Worm (Caenorhabditis elegans) whole organism, L4 larva: ENCODE results near the gene rpl-36.
A peak's percentile ranks its signal among the peaks of the same experiment; 100 is the strongest.

ENCODE experiments used
- F37D6.2 ChIP-seq: sonication (generic microtip); optimal IDR thresholded peaks from 2 replicates; lab custom pipeline; 2016; ENCODE audit warnings: mild to moderate bottlenecking, missing genetic modification characterization, missing compliant biosample characterization
- T20F7.1 ChIP-seq: fragments of 200-800 bp; sonication (Bioruptor generic); optimal IDR thresholded peaks from 2 replicates; lab custom pipeline; 2018; ENCODE audit warnings: mild to moderate bottlenecking, missing genetic modification characterization, missing compliant biosample characterization
- Y5F2A.4 ChIP-seq: fragments of 200-800 bp; sonication (Bioruptor generic); optimal IDR thresholded peaks from 2 replicates; lab custom pipeline; 2018; ENCODE audit warnings: mild to moderate bottlenecking, missing genetic modification characterization, missing compliant biosample characterization
- ZK337.2 ChIP-seq: fragments of 200-800 bp; sonication (Bioruptor generic); IDR thresholded peaks from 2 replicates; pipeline ENCODE4 v1.3.6; 2022; ENCODE audit warnings: missing genetic modification reagents, missing genetic modification characterization, missing compliant biosample characterization
- aha-1 ChIP-seq: fragments of 150-350 bp; peaks from one replicate; lab custom pipeline; 2014; ENCODE audit warnings: missing biosample characterization, missing genetic modification characterization
- aly-2 ChIP-seq: sonication (generic microtip); optimal IDR thresholded peaks from 2 replicates; lab custom pipeline; 2018; ENCODE audit warnings: missing biosample characterization, missing genetic modification characterization
- ama-1 ChIP-seq: fragments of 150-350 bp; optimal IDR thresholded peaks from 2 replicates; lab custom pipeline; 2014; ENCODE audit warnings: inconsistent platforms, mixed read lengths
- ceh-20 ChIP-seq: fragments of 200-800 bp; sonication (Bioruptor generic); IDR thresholded peaks from 2 replicates; pipeline ENCODE4 v1.3.6; 2022; ENCODE audit warnings: missing genetic modification reagents, missing genetic modification characterization, missing compliant biosample characterization
- ceh-32 ChIP-seq: sonication (generic microtip); optimal IDR thresholded peaks from 2 replicates; lab custom pipeline; 2016; ENCODE audit warnings: mild to moderate bottlenecking, missing genetic modification characterization, missing compliant biosample characterization; ENCODE audit not compliant: poor library complexity
- ceh-82 ChIP-seq: sonication (generic microtip); optimal IDR thresholded peaks from 2 replicates; lab custom pipeline; 2017; ENCODE audit warnings: missing biosample characterization, missing genetic modification characterization
- daf-16 ChIP-seq, 3 experiments: sonication (generic microtip); optimal IDR thresholded peaks; 2 replicates each; lab custom pipeline; 2016 to 2017; ENCODE audit warnings: missing genetic modification characterization in 3 of 3, missing genetic modification reagents in 3 of 3, mild to moderate bottlenecking in 2 of 3, missing compliant biosample characterization in 2 of 3, missing biosample characterization in 1 of 3, moderate library complexity in 1 of 3
- dmd-9 ChIP-seq: fragments of 200-800 bp; sonication (Bioruptor generic); IDR thresholded peaks from 2 replicates; pipeline ENCODE4 v1.3.6; 2022; ENCODE audit warnings: missing genetic modification reagents, missing genetic modification characterization, missing compliant biosample characterization
- dpl-1 ChIP-seq: fragments of 150-350 bp; optimal IDR thresholded peaks from 2 replicates; lab custom pipeline; 2014; ENCODE audit warnings: missing biosample characterization, missing genetic modification reagents, missing genetic modification characterization
- dve-1 ChIP-seq: sonication (generic microtip); optimal IDR thresholded peaks from 2 replicates; lab custom pipeline; 2017; ENCODE audit warnings: antibody characterized with exemption, mild to moderate bottlenecking, missing genetic modification characterization, missing compliant biosample characterization; ENCODE audit not compliant: insufficient read depth
- egl-43 ChIP-seq: fragments of 200-800 bp; sonication (Bioruptor generic); IDR thresholded peaks from 2 replicates; pipeline ENCODE4 v1.3.6; 2022; ENCODE audit warnings: missing genetic modification reagents, missing genetic modification characterization, missing compliant biosample characterization
- fkh-10 ChIP-seq: fragments of 150-350 bp; optimal IDR thresholded peaks from 2 replicates; lab custom pipeline; 2014; ENCODE audit warnings: missing biosample characterization, missing genetic modification reagents, missing genetic modification characterization
- hif-1 ChIP-seq, 2 experiments: sonication (generic microtip); optimal IDR thresholded peaks; 2 replicates each; lab custom pipeline; 2016 to 2017; ENCODE audit warnings: missing compliant biosample characterization in 2 of 2, missing genetic modification characterization in 2 of 2, missing genetic modification reagents in 2 of 2, missing genotype in 2 of 2, mild to moderate bottlenecking in 1 of 2
- hlh-11 ChIP-seq: fragments of 200-800 bp; sonication (Bioruptor generic); optimal IDR thresholded peaks from 2 replicates; lab custom pipeline; 2018; ENCODE audit warnings: mild to moderate bottlenecking, missing genetic modification characterization, missing compliant biosample characterization
- hlh-30 ChIP-seq: sonication (generic microtip); optimal IDR thresholded peaks from 2 replicates; lab custom pipeline; 2017; ENCODE audit warnings: antibody characterized with exemption, mild to moderate bottlenecking, missing genetic modification characterization, missing compliant biosample characterization; ENCODE audit not compliant: insufficient read depth
- lin-13 ChIP-seq: fragments of 150-350 bp; optimal IDR thresholded peaks from 2 replicates; lab custom pipeline; 2014; ENCODE audit warnings: missing biosample characterization, missing genetic modification reagents, missing genetic modification characterization
- lin-38 ChIP-seq: fragments of 200-800 bp; sonication (Bioruptor generic); IDR thresholded peaks from 2 replicates; pipeline ENCODE4 v1.3.6; 2022; ENCODE audit warnings: missing genetic modification reagents, missing genetic modification characterization, missing compliant biosample characterization
- lsy-2 ChIP-seq, 2 experiments: fragments of 150-350 bp in 1 of 2; sonication (generic microtip) in 1 of 2; optimal IDR thresholded peaks; 2 replicates each; lab custom pipeline; 2014 to 2017; ENCODE audit warnings: missing biosample characterization in 2 of 2, missing genetic modification characterization in 2 of 2
- madf-5 ChIP-seq, 2 experiments: fragments of 200-800 bp; sonication (Bioruptor generic); IDR thresholded peaks; 2 replicates each; pipeline ENCODE4 v1.3.6; 2022; ENCODE audit warnings: missing compliant biosample characterization in 2 of 2, missing genetic modification characterization in 2 of 2
- madf-9 ChIP-seq: fragments of 200-800 bp; sonication (Bioruptor generic); conservative IDR thresholded peaks from 2 replicates; pipeline ENCODE4 v1.3.6; 2022; ENCODE audit warnings: missing genetic modification reagents, missing genetic modification characterization, missing compliant biosample characterization
- mep-1 ChIP-seq: fragments of 150-350 bp; sonication (generic microtip); optimal IDR thresholded peaks from 3 replicates; lab custom pipeline; 2014; ENCODE audit warnings: missing biosample characterization, missing genetic modification characterization
- mes-2 ChIP-seq: sonication (generic microtip); optimal IDR thresholded peaks from 2 replicates; lab custom pipeline; 2016; ENCODE audit warnings: missing genotype, mild to moderate bottlenecking, missing genetic modification characterization, missing compliant biosample characterization; ENCODE audit not compliant: poor library complexity, severe bottlenecking
- nhr-102 ChIP-seq: sonication (generic microtip); optimal IDR thresholded peaks from 2 replicates; lab custom pipeline; 2016; ENCODE audit warnings: mild to moderate bottlenecking, missing genetic modification characterization, moderate library complexity, missing compliant biosample characterization
- nhr-11 ChIP-seq: fragments of 150-350 bp; optimal IDR thresholded peaks from 2 replicates; lab custom pipeline; 2014; ENCODE audit warnings: missing biosample characterization, missing genetic modification characterization
- nhr-28 ChIP-seq: fragments of 150-350 bp; optimal IDR thresholded peaks from 2 replicates; lab custom pipeline; 2014; ENCODE audit warnings: missing biosample characterization, missing genetic modification characterization
- nhr-6 ChIP-seq: fragments of 150-350 bp; optimal IDR thresholded peaks from 2 replicates; lab custom pipeline; 2014; ENCODE audit warnings: missing biosample characterization, missing genetic modification characterization
- nhr-76 ChIP-seq: fragments of 150-350 bp; optimal IDR thresholded peaks from 2 replicates; lab custom pipeline; 2014; ENCODE audit warnings: missing biosample characterization, missing genetic modification characterization
- nhr-77 ChIP-seq: fragments of 150-350 bp; optimal IDR thresholded peaks from 2 replicates; lab custom pipeline; 2014; ENCODE audit warnings: missing biosample characterization, missing genetic modification characterization
- pha-4 ChIP-seq, 2 experiments: fragments of 150-350 bp in 1 of 2; fragments of 200-800 bp in 1 of 2; sonication (Bioruptor generic) in 1 of 2; IDR thresholded peaks in 1 of 2; optimal IDR thresholded peaks in 1 of 2; 2 replicates each; pipeline versions ENCODE4 v1.3.6 to Lab custom; 2014 to 2022; ENCODE audit warnings: missing genetic modification characterization in 2 of 2, missing genetic modification reagents in 2 of 2, missing biosample characterization in 1 of 2, missing compliant biosample characterization in 1 of 2
- rbr-2 ChIP-seq: sonication (generic microtip); optimal IDR thresholded peaks from 2 replicates; lab custom pipeline; 2016; ENCODE audit warnings: missing genotype, missing genetic modification characterization, missing compliant biosample characterization
- saeg-2 ChIP-seq: fragments of 200-800 bp; sonication (Bioruptor generic); IDR thresholded peaks from 2 replicates; pipeline ENCODE4 v1.3.6; 2022; ENCODE audit warnings: missing genetic modification reagents, missing genetic modification characterization, missing compliant biosample characterization
- sdz-12 ChIP-seq: fragments of 200-800 bp; sonication (Bioruptor generic); optimal IDR thresholded peaks from 2 replicates; lab custom pipeline; 2018; ENCODE audit warnings: mild to moderate bottlenecking, missing genetic modification characterization, missing compliant biosample characterization
- skn-1 ChIP-seq: fragments of 150-350 bp; optimal IDR thresholded peaks from 2 replicates; lab custom pipeline; 2014; ENCODE audit warnings: missing biosample characterization, missing genetic modification characterization
- snpc-4 ChIP-seq: fragments of 150-350 bp; optimal IDR thresholded peaks from 2 replicates; lab custom pipeline; 2014; ENCODE audit warnings: missing biosample characterization, missing genetic modification characterization
- spr-3 ChIP-seq: fragments of 200-800 bp; sonication (Bioruptor generic); optimal IDR thresholded peaks from 2 replicates; lab custom pipeline; 2018; ENCODE audit warnings: mild to moderate bottlenecking, missing genetic modification characterization, missing compliant biosample characterization
- unc-130 ChIP-seq: sonication (generic microtip); optimal IDR thresholded peaks from 2 replicates; lab custom pipeline; 2016; ENCODE audit warnings: missing genetic modification reagents, missing genetic modification characterization, missing compliant biosample characterization
- unc-62 ChIP-seq, 3 experiments: fragments of 150-350 bp in 1 of 3; sonication (generic microtip); optimal IDR thresholded peaks in 2 of 3; peaks in 1 of 3; 1 replicate in 1 of 3; 2 replicates in 2 of 3; lab custom pipeline; 2014 to 2017; ENCODE audit warnings: missing biosample characterization in 3 of 3, missing genetic modification characterization in 3 of 3, missing genetic modification reagents in 3 of 3, missing genotype in 1 of 3
- zfp-2 ChIP-seq: sonication (generic microtip); optimal IDR thresholded peaks from 2 replicates; lab custom pipeline; 2016; ENCODE audit warnings: mild to moderate bottlenecking, missing genetic modification characterization, missing compliant biosample characterization
- ztf-7 ChIP-seq: fragments of 150-350 bp; optimal IDR thresholded peaks from 2 replicates; lab custom pipeline; 2014; ENCODE audit warnings: missing biosample characterization, missing genetic modification characterization

Gene rpl-36

ce11 chrIII:7181822-7182221 is 1.8 kb downstream of the rpl-36 start, which contains the start of gene epg-4 (continued):
- TF ChIP-seq nhr-76 (no peak), ZK337.2 (GFP tag; lab: Robert Waterston, UW) (no peak)

DNA sequence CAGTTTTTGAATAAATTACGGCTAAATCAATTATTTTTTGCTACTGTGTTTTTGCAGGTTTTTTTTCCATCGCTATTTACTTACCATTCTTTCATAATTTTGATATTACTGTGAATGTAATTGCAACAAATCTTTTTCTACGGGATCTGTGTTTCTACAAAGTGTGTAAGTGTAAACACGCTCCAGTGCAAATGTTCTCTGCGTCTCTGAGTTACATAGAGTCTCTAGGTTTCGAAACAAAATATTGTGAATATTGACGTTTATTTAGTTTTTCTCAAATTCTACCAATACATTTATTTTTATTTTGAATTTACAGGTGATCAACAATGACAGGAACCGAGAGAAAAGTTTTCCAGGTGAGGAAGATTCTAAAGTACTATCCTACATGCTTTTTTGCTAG is 4.0 kb downstream of the rpl-36 start, which contains the start of gene yju-2:
TSS of gene yju-2 (plus strand) at position 315 of the 400 bp plus-strand sequence.
- TF ChIP-seq nhr-77 (tag; lab: Kevin White, UChicago) = peak; percentile 32
- peak; percentile 55 for TF ChIP-seq dve-1 (tag; lab: Kevin White, UChicago)
- TF ChIP-seq pha-4 (GFP tag; IDR thresholded peaks at IDR 0.05; lab: Robert Waterston, UW) = no peak
- peak; percentile 3 for TF ChIP-seq pha-4 (tag; optimal IDR thresholded peaks at IDR 0.05; lab: Kevin White, UChicago)
- TF ChIP-seq daf-16 (GFP tag; optimal IDR thresholded peaks at IDR 0.05; lab: Kevin White, UChicago) = no peak
- TF ChIP-seq daf-16 (tag; optimal IDR thresholded peaks at IDR 0.05; lab: Kevin White, UChicago) = peak; percentile 66
- TF ChIP-seq mep-1 (tag; lab: Kevin White, UChicago) = peak; percentile 78
- no peak for TF ChIP-seq F37D6.2 (tag; lab: Kevin White, UChicago)
- TF ChIP-seq ceh-20 (GFP tag; lab: Robert Waterston, UW) = no peak
- peak; percentile 72 for TF ChIP-seq lin-13 (GFP tag; lab: Kevin White, UChicago)
- TF ChIP-seq hlh-30 (tag; lab: Kevin White, UChicago) = peak; percentile 64
- peak; percentile 62 for TF ChIP-seq T20F7.1 (GFP tag; lab: Kevin White, UChicago)
- no peak for TF ChIP-seq madf-9
- TF ChIP-seq mes-2 = peak; percentile 89
- peak; percentile 55 for TF ChIP-seq dpl-1
- peak; percentile 18 for TF ChIP-seq ztf-7 (tag; lab: Kevin White, UChicago)
- peak; percentile 1 for TF ChIP-seq ama-1
- TF ChIP-seq nhr-11 (tag; lab: Kevin White, UChicago) = peak; percentile 39
- TF ChIP-seq madf-5 (GFP tag; IDR thresholded peaks at IDR 0.05; lab: Robert Waterston, UW) = no peak
- TF ChIP-seq fkh-10 = peak; percentile 2
- TF ChIP-seq saeg-2 (GFP tag; lab: Robert Waterston, UW) = no peak
- peak; percentile 42 for TF ChIP-seq aha-1 (tag; lab: Kevin White, UChicago)
- peak; percentile 11 for TF ChIP-seq nhr-28 (tag; lab: Kevin White, UChicago)
- TF ChIP-seq Y5F2A.4 = no peak
- peak; percentile 86 for TF ChIP-seq lin-38 (GFP tag; lab: Robert Waterston, UW)
- peak; percentile 36 for TF ChIP-seq zfp-2 (tag; lab: Kevin White, UChicago)
- peak in 1 of 2 experiments; percentile 86 for TF ChIP-seq lsy-2 (tag; optimal IDR thresholded peaks at IDR 0.05; lab: Kevin White, UChicago)
- peak; percentile 8 for TF ChIP-seq unc-130 (GFP tag; lab: Kevin White, UChicago)
- peak; percentile 60 for TF ChIP-seq nhr-6
- TF ChIP-seq hif-1 (tag; optimal IDR thresholded peaks at IDR 0.05; lab: Kevin White, UChicago) = peak in 1 of 2 experiments; percentile 47
- TF ChIP-seq, all 104 proteins: peak for 22

DNA sequence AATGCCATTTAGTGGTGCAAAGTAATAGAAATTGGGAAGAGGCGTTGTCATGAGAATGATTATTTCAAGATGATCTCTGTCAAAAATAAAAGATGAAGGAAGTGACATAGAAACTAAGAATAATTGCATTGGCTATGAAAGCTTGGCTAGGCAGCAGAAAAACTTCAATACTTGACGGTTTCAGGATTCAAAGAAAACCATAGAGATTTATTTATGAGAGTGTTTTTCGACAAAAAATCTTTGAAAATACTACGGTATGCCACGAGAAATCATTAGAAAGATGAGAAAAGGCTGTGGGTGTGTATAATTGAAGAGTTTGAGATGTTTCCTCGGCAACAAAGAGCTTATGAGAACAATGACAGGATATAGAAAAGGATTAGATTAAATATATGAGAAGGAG is 5.4 kb downstream of the rpl-36 start, which contains the start of gene F37C12.14:
TSS of gene F37C12.14 (minus strand) at position 101 of the 400 bp plus-strand sequence.
- TF ChIP-seq nhr-11 (tag; lab: Kevin White, UChicago) (no peak), egl-43 (GFP tag; lab: Robert Waterston, UW) (no peak), ceh-32 (tag; lab: Kevin White, UChicago) (no peak), ama-1 (no peak), dve-1 (tag; lab: Kevin White, UChicago) (no peak), dmd-9 (GFP tag; lab: Robert Waterston, UW) (no peak), spr-3 (GFP tag; lab: Kevin White, UChicago) (no peak), rbr-2 (tag; lab: Kevin White, UChicago) (no peak), nhr-102 (tag; lab: Kevin White, UChicago) (no peak), ceh-20 (GFP tag; lab: Robert Waterston, UW) (no peak), ztf-7 (tag; lab: Kevin White, UChicago) (no peak), aly-2 (tag; lab: Kevin White, UChicago) (no peak), snpc-4 (tag; lab: Kevin White, UChicago) (no peak), sdz-12 (GFP tag; lab: Kevin White, UChicago) (no peak), skn-1 (no peak), hlh-11 (no peak), T20F7.1 (GFP tag; lab: Kevin White, UChicago) (no peak), lin-38 (GFP tag; lab: Robert Waterston, UW) (no peak), ceh-82 (tag; lab: Kevin White, UChicago) (no peak), unc-62 (GFP tag; optimal IDR thresholded peaks at IDR 0.05 in 1 of 2; lab: Kevin White, UChicago) (no peak), unc-62 (tag; optimal IDR thresholded peaks at IDR 0.05; lab: Kevin White, UChicago) (no peak)
